Worm (Caenorhabditis elegans) whole organism, L3 larva: ENCODE measurements around the gene srbc-5.

Experiments
- R02D3.7 ChIP-seq: fragments of 150-350 bp; optimal IDR thresholded peaks from 2 replicates; lab custom pipeline; 2014; ENCODE audit warnings: missing biosample characterization, missing genetic modification characterization
- ZK546.5 ChIP-seq: sonication (generic microtip); optimal IDR thresholded peaks from 2 replicates; lab custom pipeline; 2017; ENCODE audit warnings: missing biosample characterization, missing genetic modification characterization
- ama-1 ChIP-seq: fragments of 150-350 bp; optimal IDR thresholded peaks from 2 replicates; lab custom pipeline; 2018
- ceh-28 ChIP-seq: fragments of 150-350 bp; optimal IDR thresholded peaks from 2 replicates; lab custom pipeline; 2014; ENCODE audit warnings: missing biosample characterization, missing genetic modification reagents, missing genetic modification characterization
- ceh-82 ChIP-seq: fragments of 150-350 bp; optimal IDR thresholded peaks from 2 replicates; lab custom pipeline; 2014; ENCODE audit warnings: missing biosample characterization, missing genetic modification characterization
- ceh-9 ChIP-seq: sonication (generic microtip); optimal IDR thresholded peaks from 2 replicates; lab custom pipeline; 2018; ENCODE audit warnings: missing biosample characterization, missing genetic modification characterization
- daf-12 ChIP-seq: fragments of 150-350 bp; optimal IDR thresholded peaks from 2 replicates; lab custom pipeline; 2014; ENCODE audit warnings: missing biosample characterization, missing genetic modification reagents, missing genetic modification characterization
- egl-27 ChIP-seq: sonication (generic microtip); optimal IDR thresholded peaks from 4 replicates; lab custom pipeline; 2017; ENCODE audit warnings: missing biosample characterization, missing genetic modification reagents, missing genetic modification characterization
- egl-5 ChIP-seq: fragments of 150-350 bp; optimal IDR thresholded peaks from 2 replicates; lab custom pipeline; 2017; ENCODE audit warnings: missing biosample characterization, missing genetic modification reagents, missing genetic modification characterization, inconsistent platforms
- elt-3 ChIP-seq, 3 experiments: fragments of 150-350 bp in 1 of 3; sonication (generic microtip) in 2 of 3; optimal IDR thresholded peaks; 2 replicates in 2 of 3; 4 replicates in 1 of 3; lab custom pipeline; 2014 to 2017; ENCODE audit warnings: missing biosample characterization in 3 of 3, missing genetic modification characterization in 3 of 3
- eor-1 ChIP-seq, 2 experiments: fragments of 150-350 bp; optimal IDR thresholded peaks; 2 replicates each; lab custom pipeline; 2014 to 2018; ENCODE audit warnings: missing biosample characterization in 2 of 2, missing genetic modification characterization in 2 of 2
- fkh-10 ChIP-seq: sonication (generic microtip); optimal IDR thresholded peaks from 2 replicates; lab custom pipeline; 2017; ENCODE audit warnings: missing biosample characterization, missing genetic modification reagents, missing genetic modification characterization
- fkh-2 ChIP-seq: fragments of 150-350 bp; optimal IDR thresholded peaks from 2 replicates; lab custom pipeline; 2014; ENCODE audit warnings: missing biosample characterization, missing genetic modification reagents, missing genetic modification characterization
- fos-1 ChIP-seq: fragments of 150-350 bp; optimal IDR thresholded peaks from 2 replicates; lab custom pipeline; 2014; ENCODE audit warnings: missing biosample characterization, missing genetic modification characterization
- hmg-11 ChIP-seq: sonication (generic microtip); optimal IDR thresholded peaks from 2 replicates; lab custom pipeline; 2016; ENCODE audit warnings: missing genetic modification characterization, missing compliant biosample characterization
- jun-1 ChIP-seq: fragments of 150-350 bp; optimal IDR thresholded peaks from 2 replicates; lab custom pipeline; 2014; ENCODE audit warnings: missing biosample characterization, missing genetic modification reagents, missing genetic modification characterization
- lin-15B ChIP-seq: fragments of 150-350 bp; optimal IDR thresholded peaks from 2 replicates; lab custom pipeline; 2014; ENCODE audit warnings: missing biosample characterization, missing genetic modification characterization
- lin-39 ChIP-seq: fragments of 150-350 bp; optimal IDR thresholded peaks from 2 replicates; lab custom pipeline; 2018; ENCODE audit warnings: missing biosample characterization, missing genetic modification reagents, missing genetic modification characterization
- lsy-12 ChIP-seq: sonication (generic microtip); optimal IDR thresholded peaks from 2 replicates; lab custom pipeline; 2016; ENCODE audit warnings: mild to moderate bottlenecking, missing genetic modification characterization, missing compliant biosample characterization
- nfya-1 ChIP-seq: sonication (generic microtip); optimal IDR thresholded peaks from 2 replicates; lab custom pipeline; 2017; ENCODE audit warnings: missing genetic modification characterization, mild to moderate bottlenecking, missing compliant biosample characterization, antibody characterized with exemption, moderate library complexity; ENCODE audit not compliant: insufficient read depth
- nhr-12 ChIP-seq: fragments of 150-350 bp; optimal IDR thresholded peaks from 2 replicates; lab custom pipeline; 2014; ENCODE audit warnings: missing biosample characterization, missing genetic modification characterization
- nhr-23 ChIP-seq: fragments of 150-350 bp; optimal IDR thresholded peaks from 2 replicates; lab custom pipeline; 2014; ENCODE audit warnings: missing biosample characterization, missing genetic modification reagents, missing genetic modification characterization
- nhr-25 ChIP-seq: sonication (generic microtip); optimal IDR thresholded peaks from 2 replicates; lab custom pipeline; 2017; ENCODE audit warnings: missing biosample characterization, missing genetic modification characterization
- nhr-28 ChIP-seq: fragments of 150-350 bp; optimal IDR thresholded peaks from 2 replicates; lab custom pipeline; 2014; ENCODE audit warnings: missing biosample characterization, missing genetic modification characterization
- nhr-43 ChIP-seq: sonication (generic microtip); optimal IDR thresholded peaks from 2 replicates; lab custom pipeline; 2016; ENCODE audit warnings: mild to moderate bottlenecking, missing genetic modification characterization, missing compliant biosample characterization; ENCODE audit not compliant: poor library complexity, severe bottlenecking
- nhr-67 ChIP-seq: fragments of 150-350 bp; optimal IDR thresholded peaks from 2 replicates; lab custom pipeline; 2014; ENCODE audit warnings: missing biosample characterization, missing genetic modification characterization
- nhr-76 ChIP-seq: fragments of 150-350 bp; sonication (generic microtip); optimal IDR thresholded peaks from 5 replicates; lab custom pipeline; 2014; ENCODE audit warnings: missing biosample characterization, missing genetic modification characterization
- nhr-77 ChIP-seq: fragments of 150-350 bp; optimal IDR thresholded peaks from 2 replicates; lab custom pipeline; 2014; ENCODE audit warnings: missing biosample characterization, missing genetic modification characterization
- pha-4 ChIP-seq: fragments of 150-350 bp; optimal IDR thresholded peaks from 2 replicates; lab custom pipeline; 2014; ENCODE audit warnings: missing biosample characterization, missing genetic modification reagents, missing genetic modification characterization
- sea-2 ChIP-seq: fragments of 150-350 bp; sonication (generic microtip); optimal IDR thresholded peaks from 4 replicates; lab custom pipeline; 2014; ENCODE audit warnings: missing biosample characterization, missing genetic modification reagents, missing genetic modification characterization
- skn-1 ChIP-seq: fragments of 150-350 bp; optimal IDR thresholded peaks from 2 replicates; lab custom pipeline; 2014; ENCODE audit warnings: missing biosample characterization, missing genetic modification characterization
- unc-39 ChIP-seq: sonication (generic microtip); optimal IDR thresholded peaks from 4 replicates; lab custom pipeline; 2017; ENCODE audit warnings: missing biosample characterization, missing genetic modification characterization
- unc-62 ChIP-seq: fragments of 150-350 bp; sonication (generic microtip); optimal IDR thresholded peaks from 4 replicates; lab custom pipeline; 2014; ENCODE audit warnings: missing biosample characterization, missing genetic modification reagents, missing genetic modification characterization
- zag-1 ChIP-seq: fragments of 150-350 bp; optimal IDR thresholded peaks from 2 replicates; lab custom pipeline; 2014; ENCODE audit warnings: missing biosample characterization, missing genetic modification characterization
- ztf-4 ChIP-seq: fragments of 150-350 bp; optimal IDR thresholded peaks from 2 replicates; lab custom pipeline; 2014; ENCODE audit warnings: missing biosample characterization, missing genetic modification characterization

srbc-5 gene

DNA sequence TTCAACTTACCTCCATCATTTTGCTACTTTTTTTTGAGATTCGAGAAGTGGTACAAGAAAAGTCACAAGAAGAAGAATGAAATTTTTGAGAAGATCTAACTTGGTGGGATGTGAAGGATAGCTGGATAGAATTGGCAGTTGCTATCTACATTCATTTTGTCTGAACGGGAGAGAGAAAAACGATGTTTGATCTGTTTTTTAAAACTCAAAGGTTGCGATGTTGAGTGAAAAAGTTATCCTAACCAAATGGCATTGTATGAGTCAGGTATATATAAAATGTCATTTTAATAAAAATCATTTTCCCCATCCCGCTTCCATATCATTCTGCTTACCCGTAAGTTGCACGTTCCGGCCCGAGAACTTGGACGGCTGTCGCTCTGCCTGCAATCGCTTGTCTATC, 29.1 kb downstream of the srbc-5 start, which contains the start of gene F35F10.6:
Gene F35F10.6, minus strand, starts transcription at position 101 of the 400 bp plus-strand sequence.
- TF ChIP-seq nhr-43 (tag; lab: Kevin White, UChicago) (no peak), skn-1 (tag; lab: Kevin White, UChicago) (no peak), fkh-10 (GFP tag; lab: Kevin White, UChicago) (no peak), egl-27 (tag; lab: Kevin White, UChicago) (no peak), unc-62 (GFP tag; lab: Kevin White, UChicago) (no peak), sea-2 (GFP tag; lab: Kevin White, UChicago) (no peak), R02D3.7 (tag; lab: Kevin White, UChicago) (no peak), ceh-28 (tag; lab: Kevin White, UChicago) (no peak), ztf-4 (tag; lab: Kevin White, UChicago) (no peak), nhr-67 (tag; lab: Kevin White, UChicago) (no peak), nfya-1 (no peak), lin-15B (tag; lab: Kevin White, UChicago) (no peak), fos-1 (tag; lab: Kevin White, UChicago) (no peak), nhr-76 (no peak), elt-3 (tag; optimal IDR thresholded peaks at IDR 0.05; lab: Kevin White, UChicago) (no peak)

DNA sequence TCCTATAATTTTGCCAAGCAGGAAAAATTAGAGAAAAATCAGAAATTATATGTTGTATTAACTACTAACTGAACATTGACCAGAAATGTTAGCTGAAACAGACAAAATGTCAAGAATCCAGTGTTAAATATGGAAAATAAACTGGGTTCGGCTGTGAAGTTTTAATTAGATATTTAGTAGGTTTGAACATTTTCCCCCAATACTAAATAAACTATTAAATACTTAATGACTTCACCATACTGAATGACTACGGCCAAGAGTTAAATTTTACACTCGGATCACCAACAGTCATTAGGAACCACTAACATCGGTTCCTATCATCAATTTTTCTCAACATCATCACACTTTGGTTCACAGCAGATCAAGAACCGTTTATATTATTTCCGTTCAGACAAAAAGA, 35.2 kb downstream of the srbc-5 start:
- no peak for TF ChIP-seq ztf-4 (tag; lab: Kevin White, UChicago)
- TF ChIP-seq R02D3.7 (tag; lab: Kevin White, UChicago), result no peak
- no peak for TF ChIP-seq hmg-11
- no peak for TF ChIP-seq nhr-43 (tag; lab: Kevin White, UChicago)
- no peak for TF ChIP-seq nhr-23 (tag; lab: Kevin White, UChicago)
- no peak for TF ChIP-seq egl-5 (tag; lab: Kevin White, UChicago)
- TF ChIP-seq nhr-28 (tag; lab: Kevin White, UChicago), result no peak
- TF ChIP-seq ceh-28 (tag; lab: Kevin White, UChicago), result no peak
- no peak for TF ChIP-seq ceh-9 (tag; lab: Kevin White, UChicago)
- TF ChIP-seq ama-1, result no peak
- no peak for TF ChIP-seq unc-39 (tag; lab: Kevin White, UChicago)
- no peak for TF ChIP-seq ceh-82
- TF ChIP-seq nhr-67 (tag; lab: Kevin White, UChicago), result no peak
- no peak for TF ChIP-seq nhr-12
- no peak for TF ChIP-seq nhr-76
- no peak for TF ChIP-seq nfya-1
- TF ChIP-seq egl-27 (tag; lab: Kevin White, UChicago), result no peak
- no peak for TF ChIP-seq jun-1 (tag; lab: Kevin White, UChicago)
- no peak for TF ChIP-seq fos-1 (tag; lab: Kevin White, UChicago)
- TF ChIP-seq eor-1 (tag; optimal IDR thresholded peaks at IDR 0.05; lab: Kevin White, UChicago), result no peak

DNA sequence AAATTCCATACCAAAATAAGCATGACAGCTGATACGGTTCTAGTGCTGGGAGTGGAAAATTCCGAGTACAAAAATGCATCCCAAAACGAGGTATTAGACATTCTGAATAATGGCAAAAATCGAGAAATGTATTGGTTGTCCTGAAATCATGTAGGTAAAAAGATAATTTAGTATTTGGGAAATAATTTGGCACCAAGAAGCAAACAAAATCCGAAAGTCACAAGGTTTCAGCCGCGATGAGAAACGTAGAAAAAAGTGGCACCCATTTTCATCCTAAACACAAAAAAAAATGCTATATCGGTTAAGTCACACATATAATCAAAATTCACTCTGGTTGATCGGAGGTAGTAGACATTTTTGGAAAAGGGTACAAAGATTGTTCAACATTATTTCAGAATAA, 37.6 kb downstream of the srbc-5 start, which contains the start of gene srx-122:
Gene srx-122, minus strand, starts transcription at position 101 of the 400 bp plus-strand sequence.
- TF ChIP-seq fkh-2, result no peak
- TF ChIP-seq nhr-25, result no peak
- no peak for TF ChIP-seq ceh-28 (tag; lab: Kevin White, UChicago)
- TF ChIP-seq ceh-82, result no peak
- no peak for TF ChIP-seq elt-3 (tag; optimal IDR thresholded peaks at IDR 0.05; lab: Kevin White, UChicago)
- no peak for TF ChIP-seq ZK546.5
- TF ChIP-seq ama-1, result no peak
- no peak for TF ChIP-seq lsy-12
- TF ChIP-seq pha-4 (tag; lab: Kevin White, UChicago), result no peak
- no peak for TF ChIP-seq ztf-4 (tag; lab: Kevin White, UChicago)
- no peak for TF ChIP-seq nhr-77 (tag; lab: Kevin White, UChicago)
- TF ChIP-seq nhr-12, result no peak
- TF ChIP-seq zag-1 (tag; lab: Kevin White, UChicago), result no peak
- TF ChIP-seq eor-1 (tag; optimal IDR thresholded peaks at IDR 0.05; lab: Kevin White, UChicago), result no peak
- no peak for TF ChIP-seq nhr-23 (tag; lab: Kevin White, UChicago)
- no peak for TF ChIP-seq lin-39 (tag; lab: Kevin White, UChicago)
- no peak for TF ChIP-seq R02D3.7 (tag; lab: Kevin White, UChicago)
- no peak for TF ChIP-seq daf-12 (tag; lab: Kevin White, UChicago)

DNA sequence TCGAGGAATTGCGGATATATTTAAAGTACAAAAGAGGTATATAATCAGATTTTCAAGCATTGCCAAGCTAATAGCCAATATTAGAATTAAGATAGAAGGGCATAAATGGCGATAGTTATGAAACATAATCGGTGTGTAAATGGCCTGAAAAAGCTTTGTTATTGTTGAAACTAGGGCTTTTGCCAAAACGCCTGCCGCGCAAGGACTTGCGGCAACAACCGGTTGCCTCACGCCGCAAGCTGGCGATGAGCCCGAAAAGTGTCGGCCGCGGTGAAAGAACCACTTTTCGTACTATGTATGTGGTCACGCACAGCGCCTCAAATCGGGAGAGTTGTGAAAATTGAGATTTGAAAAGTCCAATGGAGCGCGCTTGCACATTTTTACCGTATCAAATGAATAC, 39.3 kb downstream of the srbc-5 start:
- TF ChIP-seq nhr-23 (tag; lab: Kevin White, UChicago), result no peak
